Fruit fly (Drosophila melanogaster) whole organism, wandering third instar larva: ENCODE data around the gene lic.
A peak's percentile ranks its signal among the peaks of the same experiment; 100 is the strongest.

Experiments used
- CrebA ChIP-seq: fragments of 200-800 bp; sonication (Bioruptor generic); optimal IDR thresholded peaks from 2 replicates; lab custom pipeline; 2016; ENCODE audit warnings: missing biosample characterization, mild to moderate bottlenecking, missing genetic modification characterization, borderline replicate concordance
- Dfd ChIP-seq: fragments of >200 bp; optimal IDR thresholded peaks from 2 replicates; lab custom pipeline; 2017; ENCODE audit warnings: missing biosample characterization, missing genetic modification characterization
- Dif ChIP-seq: fragments of 200-275, 200-300 bp; sonication (Bioruptor generic); optimal IDR thresholded peaks from 2 replicates; lab custom pipeline; 2018; ENCODE audit warnings: missing biosample characterization, missing genetic modification characterization; ENCODE audit not compliant: partially characterized antibody
- GATAd ChIP-seq: sonication (Bioruptor generic); optimal IDR thresholded peaks from 2 replicates; lab custom pipeline; 2016; ENCODE audit warnings: missing biosample characterization, missing genetic modification characterization
- HLH106 ChIP-seq: fragments of 200-800 bp; optimal IDR thresholded peaks from 3 replicates; lab custom pipeline; 2019; ENCODE audit warnings: missing biosample characterization, mild to moderate bottlenecking, missing genetic modification characterization, moderate library complexity
- Hnf4 ChIP-seq: fragments of 200-800 bp; sonication (Bioruptor generic); optimal IDR thresholded peaks from 2 replicates; lab custom pipeline; 2016; ENCODE audit warnings: missing biosample characterization, mild to moderate bottlenecking, missing genetic modification characterization
- Hr83 ChIP-seq: fragments of 200-300 bp; sonication (Bioruptor generic); optimal IDR thresholded peaks from 2 replicates; lab custom pipeline; 2016; ENCODE audit warnings: missing biosample characterization, mild to moderate bottlenecking, missing genetic modification characterization, moderate library complexity; ENCODE audit not compliant: poor library complexity, severe bottlenecking
- Jra ChIP-seq: sonication (Bioruptor generic); optimal IDR thresholded peaks from 2 replicates; lab custom pipeline; 2016; ENCODE audit warnings: missing biosample characterization, missing genetic modification characterization
- Mio ChIP-seq: sonication (Bioruptor generic); optimal IDR thresholded peaks from 2 replicates; lab custom pipeline; 2016; ENCODE audit warnings: missing biosample characterization, missing genetic modification characterization
- Myc ChIP-seq: fragments of >200 bp; optimal IDR thresholded peaks from 2 replicates; lab custom pipeline; 2017
- N ChIP-seq: fragments of >200 bp; optimal IDR thresholded peaks from 2 replicates; lab custom pipeline; 2018; ENCODE audit warnings: missing biosample characterization, missing external identifiers, missing genetic modification characterization
- OdsH ChIP-seq: fragments of 200-800 bp; sonication (Bioruptor generic); optimal IDR thresholded peaks from 2 replicates; lab custom pipeline; 2016; ENCODE audit warnings: missing biosample characterization, mild to moderate bottlenecking, missing genetic modification characterization
- Rel ChIP-seq, 2 experiments: fragments of 200-800 bp; sonication (Bioruptor generic) in 1 of 2; optimal IDR thresholded peaks; 2 replicates in 1 of 2; 3 replicates in 1 of 2; lab custom pipeline; 2016 to 2019; ENCODE audit warnings: mild to moderate bottlenecking in 2 of 2, missing biosample characterization in 2 of 2, missing genetic modification characterization in 2 of 2, moderate library complexity in 1 of 2
- Sp1 ChIP-seq: fragments of 200-800 bp; sonication (Bioruptor generic); optimal IDR thresholded peaks from 3 replicates; lab custom pipeline; 2019; ENCODE audit warnings: missing biosample characterization, mild to moderate bottlenecking, missing genetic modification characterization, moderate library complexity
- Vsx2 ChIP-seq: fragments of 200-300, 225-300 bp; sonication (Bioruptor generic); optimal IDR thresholded peaks from 2 replicates; lab custom pipeline; 2018; ENCODE audit warnings: missing biosample characterization, missing genetic modification characterization; ENCODE audit not compliant: partially characterized antibody
- br ChIP-seq: fragments of 200-800 bp; sonication (Bioruptor generic); optimal IDR thresholded peaks from 2 replicates; lab custom pipeline; 2016; ENCODE audit warnings: missing biosample characterization, missing genetic modification characterization
- brk ChIP-seq: fragments of 200-800 bp; sonication (Bioruptor generic); optimal IDR thresholded peaks from 2 replicates; lab custom pipeline; 2016; ENCODE audit warnings: missing biosample characterization, mild to moderate bottlenecking, missing genetic modification characterization
- dl ChIP-seq, 2 experiments: fragments of 175-275, 200-275 bp in 1 of 2; fragments of 200-275 bp in 1 of 2; sonication (Bioruptor generic); optimal IDR thresholded peaks; lab custom pipeline; 2018; ENCODE audit warnings: mild to moderate bottlenecking in 2 of 2, missing biosample characterization in 2 of 2, missing genetic modification characterization in 2 of 2, moderate library complexity in 2 of 2; ENCODE audit not compliant: partially characterized antibody in 2 of 2, insufficient read depth in 1 of 2
- dmrt93B ChIP-seq: fragments of 200-800 bp; sonication (Bioruptor generic); optimal IDR thresholded peaks from 2 replicates; lab custom pipeline; 2018; ENCODE audit warnings: missing biosample characterization, mild to moderate bottlenecking, missing genetic modification characterization
- ey ChIP-seq: fragments of 200-800 bp; sonication (Bioruptor generic); optimal IDR thresholded peaks from 2 replicates; lab custom pipeline; 2016; ENCODE audit warnings: missing biosample characterization, missing genetic modification characterization
- foxo ChIP-seq, 2 experiments: fragments of 200-800 bp; sonication (Bioruptor generic); optimal IDR thresholded peaks; 2 replicates in 1 of 2; 3 replicates in 1 of 2; lab custom pipeline; 2016 to 2017; ENCODE audit warnings: missing biosample characterization in 2 of 2, missing genetic modification characterization in 2 of 2
- fru ChIP-seq: fragments of 200-800 bp; sonication (Bioruptor generic); optimal IDR thresholded peaks from 3 replicates; lab custom pipeline; 2016; ENCODE audit warnings: missing biosample characterization, mild to moderate bottlenecking, missing genetic modification characterization
- h ChIP-seq: fragments of 200-800 bp; sonication (Bioruptor generic); optimal IDR thresholded peaks from 3 replicates; lab custom pipeline; 2016; ENCODE audit warnings: missing biosample characterization, mild to moderate bottlenecking, missing genetic modification characterization
- jim ChIP-seq: fragments of 175-275, 200-325 bp; sonication (Bioruptor generic); optimal IDR thresholded peaks from 2 replicates; lab custom pipeline; 2016; ENCODE audit warnings: missing biosample characterization, mild to moderate bottlenecking, missing genetic modification characterization
- pan ChIP-seq: fragments of >200 bp; optimal IDR thresholded peaks from 2 replicates; lab custom pipeline; 2017
- psq ChIP-seq: fragments of 200-800 bp; sonication (Bioruptor generic); optimal IDR thresholded peaks from 3 replicates; lab custom pipeline; 2017; ENCODE audit warnings: missing biosample characterization, mild to moderate bottlenecking, missing genetic modification characterization, moderate library complexity
- rgr ChIP-seq: fragments of 200-800 bp; sonication (Bioruptor generic); optimal IDR thresholded peaks from 3 replicates; lab custom pipeline; 2016; ENCODE audit warnings: missing biosample characterization, mild to moderate bottlenecking, missing genetic modification characterization
- usp ChIP-seq: fragments of >200 bp; optimal IDR thresholded peaks from 2 replicates; lab custom pipeline; 2017; ENCODE audit warnings: missing biosample characterization, missing genetic modification characterization

The lic gene

DNA sequence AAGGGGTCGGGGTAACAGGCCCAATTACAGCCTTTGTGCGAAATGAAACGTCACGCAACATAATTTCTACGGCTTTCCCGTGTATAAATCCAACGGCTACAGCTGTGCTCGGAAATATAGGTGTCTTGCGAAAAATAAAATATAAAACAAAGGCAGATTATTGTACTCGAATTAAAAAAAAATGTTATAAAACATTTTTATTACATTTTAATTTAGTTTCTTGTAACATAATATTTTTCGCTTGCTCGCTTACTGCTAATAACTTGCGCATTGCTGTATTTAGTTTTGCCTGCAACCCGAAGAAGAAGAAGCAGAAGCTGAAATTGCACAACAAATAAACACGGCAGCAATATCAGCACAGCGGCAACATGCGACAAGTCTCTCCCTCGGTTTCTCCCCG is 52.2 kb downstream of the lic start:
- TF ChIP-seq dl (GFP tag; optimal IDR thresholded peaks at IDR 0.05; lab: Kevin White, UChicago; ENCODE audit: insufficient read depth in 1 of 2, partially characterized antibody in 2 of 2) (no peak), brk (GFP tag; lab: Kevin White, UChicago) (no peak), rgr (GFP tag; lab: Kevin White, UChicago) (peak; percentile 44), Dif (GFP tag; lab: Kevin White, UChicago) (no peak), Dfd (GFP tag; lab: Kevin White, UChicago) (no peak), Sp1 (GFP tag; lab: Kevin White, UChicago) (peak; percentile 58), OdsH (peak; percentile 27), CrebA (GFP tag; lab: Kevin White, UChicago) (no peak), jim (no peak), ey (peak; percentile 24), h (peak; percentile 53), foxo (GFP tag; optimal IDR thresholded peaks at IDR 0.05; lab: Kevin White, UChicago) (peak in 1 of 2 experiments; percentile 50), GATAd (GFP tag; lab: Kevin White, UChicago) (no peak), HLH106 (tag; lab: Kevin White, UChicago) (peak; percentile 52), fru (GFP tag; lab: Kevin White, UChicago) (peak; percentile 46), br (peak; percentile 6), Vsx2 (GFP tag; lab: Kevin White, UChicago) (no peak), Hr83 (GFP tag; lab: Kevin White, UChicago) (no peak), Myc (no peak), psq (GFP tag; lab: Kevin White, UChicago) (peak; percentile 18), dmrt93B (GFP tag; lab: Kevin White, UChicago) (no peak), Hnf4 (GFP tag; lab: Kevin White, UChicago) (peak; percentile 18), Rel (GFP tag; optimal IDR thresholded peaks at IDR 0.05; lab: Kevin White, UChicago) (no peak), Rel (tag; optimal IDR thresholded peaks at IDR 0.05; lab: Kevin White, UChicago) (no peak), N (GFP tag; lab: Kevin White, UChicago) (no peak), usp (GFP tag; lab: Kevin White, UChicago) (no peak), Jra (GFP tag; lab: Kevin White, UChicago) (no peak), pan (lab: Kevin White, UChicago) (no peak), Mio (GFP tag; lab: Kevin White, UChicago) (no peak)
